Fruit fly (Drosophila melanogaster): ENCODE data around the gene vkg.

Gene vkg

DNA sequence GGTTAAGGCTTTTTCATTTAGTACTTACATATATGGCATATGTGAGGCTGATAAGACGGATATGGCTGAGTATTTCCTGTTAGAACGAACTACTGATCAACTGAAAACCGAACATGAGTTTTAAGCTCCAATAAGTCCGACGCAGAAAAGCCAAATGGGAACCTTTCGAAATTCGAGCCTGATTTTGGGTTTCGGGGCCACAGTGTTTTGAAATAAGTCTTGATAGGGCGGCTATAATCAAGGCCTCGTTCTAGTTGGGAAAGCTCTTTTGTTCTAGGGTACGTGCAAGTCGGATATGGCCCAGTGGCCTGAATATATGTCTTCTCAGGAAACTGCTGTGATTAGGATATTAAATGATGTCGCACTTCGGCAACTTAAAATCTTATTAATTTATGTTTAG, at the start of gene vkg:
TSS of gene vkg (minus strand) at position 101 of the 400 bp plus-strand sequence.
- TF ChIP-seq Rel (GFP tag; optimal IDR thresholded peaks at IDR 0.05) (no peak), Rel (tag; optimal IDR thresholded peaks at IDR 0.05) (no peak), OdsH (GFP tag; optimal IDR thresholded peaks at IDR 0.05) (no peak), Hnf4 (GFP tag; optimal IDR thresholded peaks at IDR 0.05) (no peak), CrebA (GFP tag; optimal IDR thresholded peaks at IDR 0.05; ENCODE audit: borderline replicate concordance) (no peak), usp (GFP tag; optimal IDR thresholded peaks at IDR 0.05) (no peak), Dif (GFP tag; optimal IDR thresholded peaks at IDR 0.05; ENCODE audit: partially characterized antibody) (no peak), Myc (optimal IDR thresholded peaks at IDR 0.05) (no peak), brk (GFP tag; optimal IDR thresholded peaks at IDR 0.05) (no peak), dmrt93B (GFP tag; optimal IDR thresholded peaks at IDR 0.05) (no peak), Mio (GFP tag; optimal IDR thresholded peaks at IDR 0.05) (no peak), pan (optimal IDR thresholded peaks at IDR 0.05) (no peak)

DNA sequence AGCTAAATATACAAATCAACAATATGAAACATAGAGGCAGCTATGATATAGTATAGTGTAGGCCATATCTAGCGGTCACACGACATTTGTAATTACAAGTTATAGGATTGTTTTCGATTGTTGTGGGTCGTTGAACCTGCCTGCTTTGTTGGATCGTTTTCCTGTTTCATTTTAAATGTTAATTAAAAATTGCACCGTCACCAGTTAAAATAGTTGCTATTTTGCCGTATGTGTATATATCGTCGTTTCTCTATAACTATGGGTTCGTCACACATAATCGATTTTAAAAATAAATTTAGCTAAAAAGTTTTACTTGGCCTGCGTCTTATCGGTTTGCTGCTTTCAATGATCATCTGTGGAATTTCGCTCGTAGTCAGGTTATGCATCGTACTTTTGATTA, 44.4 kb upstream of the vkg start:
- TF ChIP-seq Sp1 (GFP tag; optimal IDR thresholded peaks at IDR 0.05) = no peak
- TF ChIP-seq usp (GFP tag; optimal IDR thresholded peaks at IDR 0.05) = no peak
- TF ChIP-seq brk (GFP tag; optimal IDR thresholded peaks at IDR 0.05) = no peak
- TF ChIP-seq GATAd (GFP tag; optimal IDR thresholded peaks at IDR 0.05) = no peak
- no peak for TF ChIP-seq Jra (GFP tag; optimal IDR thresholded peaks at IDR 0.05)
- no peak for TF ChIP-seq lola (GFP tag; optimal IDR thresholded peaks at IDR 0.05)
- no peak for TF ChIP-seq OdsH (GFP tag; optimal IDR thresholded peaks at IDR 0.05)
- no peak for TF ChIP-seq psq (GFP tag; optimal IDR thresholded peaks at IDR 0.05)
- TF ChIP-seq dsf (GFP tag; optimal IDR thresholded peaks at IDR 0.05; ENCODE audit: borderline replicate concordance) = no peak
- no peak for TF ChIP-seq Hr78 (GFP tag; optimal IDR thresholded peaks at IDR 0.05)

dm6 chr2L:5070797-5071579, 43.0 kb upstream of the vkg start, which contains the start of gene RpL37A:
Gene RpL37A, plus strand, starts transcription at chr2L:5070957.
- TF ChIP-seq OdsH (GFP tag; optimal IDR thresholded peaks at IDR 0.05) (peak; percentile 31), sage (GFP tag; optimal IDR thresholded peaks at IDR 0.05) (peak; percentile 73), br (GFP tag; optimal IDR thresholded peaks at IDR 0.05) (no peak), Mio (GFP tag; optimal IDR thresholded peaks at IDR 0.05) (no peak), Hr83 (GFP tag; optimal IDR thresholded peaks at IDR 0.05; ENCODE audit: poor library complexity, severe bottlenecking) (peak; percentile 86), pan (optimal IDR thresholded peaks at IDR 0.05) (no peak), lola (GFP tag; optimal IDR thresholded peaks at IDR 0.05) (no peak), fru (GFP tag; optimal IDR thresholded peaks at IDR 0.05) (peak; percentile 52), dl (GFP tag; optimal IDR thresholded peaks at IDR 0.05; ENCODE audit: insufficient read depth in 1 of 2, partially characterized antibody in 2 of 2) (no peak), Dfd (GFP tag; optimal IDR thresholded peaks at IDR 0.05) (no peak), Dif (GFP tag; optimal IDR thresholded peaks at IDR 0.05; ENCODE audit: partially characterized antibody) (peak; percentile 19), Hr78 (GFP tag; optimal IDR thresholded peaks at IDR 0.05) (no peak), foxo (GFP tag; optimal IDR thresholded peaks at IDR 0.05) (peak in 1 of 2 experiments; percentile 62), Vsx2 (GFP tag; optimal IDR thresholded peaks at IDR 0.05; ENCODE audit: partially characterized antibody) (peak; percentile 38), psq (GFP tag; optimal IDR thresholded peaks at IDR 0.05) (peak; percentile 24), rgr (GFP tag; optimal IDR thresholded peaks at IDR 0.05) (peak; percentile 89), CG32264 (GFP tag; optimal IDR thresholded peaks at IDR 0.05) (peak; percentile 43), dsf (GFP tag; optimal IDR thresholded peaks at IDR 0.05; ENCODE audit: borderline replicate concordance) (peak; percentile 12), woc (GFP tag; optimal IDR thresholded peaks at IDR 0.05) (no peak), jim (GFP tag; optimal IDR thresholded peaks at IDR 0.05) (no peak), GATAd (GFP tag; optimal IDR thresholded peaks at IDR 0.05) (no peak), dmrt93B (GFP tag; optimal IDR thresholded peaks at IDR 0.05) (peak; percentile 73), Hnf4 (GFP tag; optimal IDR thresholded peaks at IDR 0.05) (peak; percentile 12), ey (GFP tag; optimal IDR thresholded peaks at IDR 0.05) (no peak), HLH106 (tag; optimal IDR thresholded peaks at IDR 0.05) (peak; percentile 64), CrebA (GFP tag; optimal IDR thresholded peaks at IDR 0.05; ENCODE audit: borderline replicate concordance) (no peak), Myc (optimal IDR thresholded peaks at IDR 0.05) (peak; percentile 5), brk (GFP tag; optimal IDR thresholded peaks at IDR 0.05) (no peak), Abd-B (GFP tag; optimal IDR thresholded peaks at IDR 0.05) (no peak), Sp1 (GFP tag; optimal IDR thresholded peaks at IDR 0.05) (peak; percentile 73), Jra (GFP tag; optimal IDR thresholded peaks at IDR 0.05) (peak; percentile 12), sv (GFP tag; optimal IDR thresholded peaks at IDR 0.05) (peak; percentile 82), CG9705 (GFP tag; optimal IDR thresholded peaks at IDR 0.05) (peak; percentile 69), N (GFP tag; optimal IDR thresholded peaks at IDR 0.05) (no peak), h (GFP tag; optimal IDR thresholded peaks at IDR 0.05) (peak; percentile 78), usp (GFP tag; optimal IDR thresholded peaks at IDR 0.05) (no peak), tai (GFP tag; optimal IDR thresholded peaks at IDR 0.05) (no peak), Rel (GFP tag; optimal IDR thresholded peaks at IDR 0.05) (peak; percentile 66), Rel (tag; optimal IDR thresholded peaks at IDR 0.05) (peak; percentile 50)

Measured in whole organism, wandering third instar larva.